Worm (Caenorhabditis elegans) whole organism, late embryonic: ENCODE measurements around the gene fdgt-2.

Experiments used
- Y22D7AL.16 ChIP-seq: sonication (generic microtip); optimal IDR thresholded peaks from 2 replicates; lab custom pipeline; 2016; ENCODE audit warnings: missing genetic modification characterization, missing compliant biosample characterization
- ama-1 ChIP-seq: fragments of 150-350 bp; optimal IDR thresholded peaks from 2 replicates; lab custom pipeline; 2014
- ceh-9 ChIP-seq: sonication (generic microtip); optimal IDR thresholded peaks from 2 replicates; lab custom pipeline; 2016; ENCODE audit warnings: mild to moderate bottlenecking, missing genetic modification characterization, inconsistent platforms, missing compliant biosample characterization
- elt-2 ChIP-seq: sonication (generic microtip); optimal IDR thresholded peaks from 2 replicates; lab custom pipeline; 2016; ENCODE audit warnings: missing genetic modification reagents, missing genetic modification characterization, missing compliant biosample characterization
- fax-1 ChIP-seq: sonication (generic microtip); optimal IDR thresholded peaks from 2 replicates; lab custom pipeline; 2016; ENCODE audit warnings: missing genotype, missing genetic modification characterization, missing compliant biosample characterization
- fkh-10 ChIP-seq: fragments of 150-350 bp; optimal IDR thresholded peaks from 2 replicates; lab custom pipeline; 2014; ENCODE audit warnings: missing biosample characterization, missing genetic modification reagents, missing genetic modification characterization
- lin-11 ChIP-seq: fragments of 200-800 bp; sonication (Bioruptor generic); optimal IDR thresholded peaks from 2 replicates; lab custom pipeline; 2018; ENCODE audit warnings: mild to moderate bottlenecking, missing genetic modification characterization, missing compliant biosample characterization
- npax-4 ChIP-seq: sonication (generic microtip); optimal IDR thresholded peaks from 2 replicates; lab custom pipeline; 2016; ENCODE audit warnings: missing genetic modification characterization, missing compliant biosample characterization
- pha-2 ChIP-seq: sonication (generic microtip); optimal IDR thresholded peaks from 2 replicates; lab custom pipeline; 2017; ENCODE audit warnings: mild to moderate bottlenecking, missing genetic modification characterization, missing compliant biosample characterization
- pros-1 ChIP-seq: fragments of 150-350 bp; optimal IDR thresholded peaks from 2 replicates; lab custom pipeline; 2014; ENCODE audit warnings: missing biosample characterization, missing genetic modification reagents, missing genetic modification characterization

DNA sequence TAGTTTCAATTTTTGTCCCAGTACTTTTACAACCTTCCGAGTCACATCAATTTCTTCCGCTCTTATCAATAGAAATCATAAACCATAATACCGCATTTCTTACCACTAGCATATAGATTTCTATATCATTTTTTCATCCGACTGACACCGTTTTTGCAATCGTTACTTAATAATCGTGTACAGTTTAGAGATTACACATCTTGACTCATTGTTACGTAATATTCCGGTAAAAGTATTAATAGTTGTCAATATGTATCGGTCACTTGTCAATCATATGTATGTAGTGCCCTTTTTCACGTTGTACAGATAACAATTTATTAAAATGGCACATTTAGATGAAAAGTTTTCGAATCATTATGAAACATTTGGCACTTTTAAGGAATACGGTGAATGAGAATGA, 17.4 kb upstream of the fdgt-2 start:
- no peak for TF ChIP-seq Y22D7AL.16
- TF ChIP-seq fkh-10 = no peak
- TF ChIP-seq ama-1 (lab: Kevin White, UChicago) = no peak
- no peak for TF ChIP-seq pha-2 (tag; lab: Kevin White, UChicago)
- peak; percentile 41 for TF ChIP-seq elt-2
- TF ChIP-seq pros-1 (tag; lab: Kevin White, UChicago) = no peak
- no peak for TF ChIP-seq fax-1
- no peak for TF ChIP-seq npax-4 (tag; lab: Kevin White, UChicago)
- TF ChIP-seq lin-11 (tag; lab: Kevin White, UChicago) = no peak
- TF ChIP-seq ceh-9 (tag; lab: Kevin White, UChicago) = no peak
